Fruit fly (Drosophila melanogaster): ENCODE measurements around the gene mbf1.
A peak's percentile ranks its signal among the peaks of the same experiment; 100 is the strongest.

The mbf1 gene

dm6 chr3L:16571739-16572063, 2.5 kb upstream of the mbf1 start:
- TF ChIP-seq CG2116 (GFP tag; optimal IDR thresholded peaks at IDR 0.05) (no peak), CG4424 (GFP tag; optimal IDR thresholded peaks at IDR 0.05) (no peak), tgo (GFP tag; IDR thresholded peaks at IDR 0.05) (no peak), CG30431 (GFP tag; optimal IDR thresholded peaks at IDR 0.05) (no peak), zfh1 (GFP tag; IDR thresholded peaks at IDR 0.05) (0 out of 3 replicates have a peak, but pooled peaks have one; percentile 0), Dip3 (GFP tag; optimal IDR thresholded peaks at IDR 0.05) (no peak), Hey (tag; optimal IDR thresholded peaks at IDR 0.05) (no peak), CG11504 (tag; optimal IDR thresholded peaks at IDR 0.05) (peak; percentile 9), CG18599 (GFP tag; optimal IDR thresholded peaks at IDR 0.05) (no peak), mld (GFP tag; IDR thresholded peaks at IDR 0.05; ENCODE audit: partially characterized antibody) (no peak), HHEX (GFP tag; optimal IDR thresholded peaks at IDR 0.05) (no peak), CG12769 (tag; optimal IDR thresholded peaks at IDR 0.05) (no peak), pfk (GFP tag; optimal IDR thresholded peaks at IDR 0.05) (no peak), cato (GFP tag; optimal IDR thresholded peaks at IDR 0.05; ENCODE audit: borderline replicate concordance) (no peak), tna (GFP tag; IDR thresholded peaks at IDR 0.05; ENCODE audit: partially characterized antibody) (no peak), sens (GFP tag) (peak; percentile 54), CG10431 (GFP tag; optimal IDR thresholded peaks at IDR 0.05) (no peak), CG1603 (tag; optimal IDR thresholded peaks at IDR 0.05) (no peak), fru (optimal IDR thresholded peaks at IDR 0.05) (no peak), pzg (GFP tag; optimal IDR thresholded peaks at IDR 0.05) (no peak), Pdp1 (GFP tag; optimal IDR thresholded peaks at IDR 0.05) (peak in 1 of 2 experiments; percentile 71)

dm6 chr3L:16572208-16572607, 2.0 kb upstream of the mbf1 start:
- TF ChIP-seq CG14014 (GFP tag; IDR thresholded peaks at IDR 0.05) (peak; percentile 17; the same call in 1 of the 2 replicates), Nf-YA (GFP tag; IDR thresholded peaks at IDR 0.05) (no peak), Pdp1 (GFP tag; optimal IDR thresholded peaks at IDR 0.05) (peak in 1 of 2 experiments; percentile 75), CG3995 (GFP tag; optimal IDR thresholded peaks at IDR 0.05) (no peak), caup (GFP tag; optimal IDR thresholded peaks at IDR 0.05; ENCODE audit: severe bottlenecking) (peak; percentile 2), CG1602 (GFP tag; optimal IDR thresholded peaks at IDR 0.05) (no peak), CG17385 (GFP tag; optimal IDR thresholded peaks at IDR 0.05) (peak; percentile 35), Stat92E (GFP tag; optimal IDR thresholded peaks at IDR 0.05) (no peak), zfh2 (GFP tag; optimal IDR thresholded peaks at IDR 0.05) (no peak), gro (GFP tag; optimal IDR thresholded peaks at IDR 0.05) (peak; percentile 56), Ets97D (GFP tag; optimal IDR thresholded peaks at IDR 0.05) (no peak), sd (tag; optimal IDR thresholded peaks at IDR 0.05) (peak; percentile 26), prd (optimal IDR thresholded peaks at IDR 0.05) (no peak), prd (GFP tag; IDR thresholded peaks at IDR 0.05) (no peak), CG5953 (GFP tag; IDR thresholded peaks at IDR 0.05) (no peak), kni (GFP tag; optimal IDR thresholded peaks at IDR 0.05) (peak; percentile 33), CG12769 (tag; optimal IDR thresholded peaks at IDR 0.05) (peak; percentile 17), C15 (GFP tag; IDR thresholded peaks at IDR 0.05) (no peak), CG15601 (tag; optimal IDR thresholded peaks at IDR 0.05) (peak; percentile 27), CG32772 (GFP tag; IDR thresholded peaks at IDR 0.05) (no peak), CG32532 (GFP tag; IDR thresholded peaks at IDR 0.05) (peak; percentile 32; the same call in 1 of the 2 replicates), Bgb (GFP tag; IDR thresholded peaks at IDR 0.05; ENCODE audit: partially characterized antibody) (peak; percentile 51; the same call in 1 of the 2 replicates), CG31365 (tag; optimal IDR thresholded peaks at IDR 0.05) (no peak), gem (tag; optimal IDR thresholded peaks at IDR 0.05) (no peak), Ssrp (tag; optimal IDR thresholded peaks at IDR 0.05) (no peak), CG30403 (GFP tag; optimal IDR thresholded peaks at IDR 0.05) (no peak), CG15269 (tag; optimal IDR thresholded peaks at IDR 0.05) (peak; percentile 19), Fer3 (tag; optimal IDR thresholded peaks at IDR 0.05) (no peak), Nf-YC (tag; optimal IDR thresholded peaks at IDR 0.05) (peak; percentile 1), HLH4C (GFP tag; IDR thresholded peaks at IDR 0.05; ENCODE audit: partially characterized antibody) (no peak), phol (tag; optimal IDR thresholded peaks at IDR 0.05) (no peak), chm (GFP tag; IDR thresholded peaks at IDR 0.05) (peak; percentile 79; the same call in 1 of the 2 replicates)

Data from whole organism, embryonic.